Fruit fly (Drosophila melanogaster) whole organism, embryonic: ENCODE measurements around the gene CG12974.

Experiments used
- Awh ChIP-seq: fragments of 200-800 bp; sonication (Bioruptor generic); IDR thresholded peaks from 2 replicates; pipeline ENCODE4, ENCODE4 v1.3.6; 2022; ENCODE audit warnings: missing biosample characterization, missing genetic modification characterization
- CG15269 ChIP-seq: fragments of 200-800 bp; sonication (Bioruptor generic); optimal IDR thresholded peaks from 2 replicates; lab custom pipeline; 2018; ENCODE audit warnings: missing biosample characterization, mild to moderate bottlenecking, missing genetic modification characterization, moderate library complexity
- CG17829 ChIP-seq: fragments of 200-800 bp; optimal IDR thresholded peaks from 2 replicates; lab custom pipeline; 2019; ENCODE audit warnings: missing biosample characterization, mild to moderate bottlenecking, missing genetic modification characterization, moderate library complexity
- CG4404 ChIP-seq: fragments of 200-800 bp; sonication (Bioruptor generic); IDR thresholded peaks from 2 replicates; pipeline ENCODE4 v1.3.6; 2022; ENCODE audit warnings: missing biosample characterization, missing genetic modification characterization
- Dp ChIP-seq: fragments of 200-800 bp; sonication (Bioruptor generic); optimal IDR thresholded peaks from 2 replicates; lab custom pipeline; 2018; ENCODE audit warnings: missing biosample characterization, mild to moderate bottlenecking, missing genetic modification characterization, moderate library complexity
- Hand ChIP-seq: fragments of 200-800 bp; sonication (Bioruptor generic); optimal IDR thresholded peaks from 2 replicates; lab custom pipeline; 2017; ENCODE audit warnings: mild to moderate bottlenecking, missing biosample characterization, missing genetic modification reagents, missing genetic modification characterization
- Spps ChIP-seq: fragments of 200-800 bp; sonication (Bioruptor generic); optimal IDR thresholded peaks from 2 replicates; lab custom pipeline; 2018; ENCODE audit warnings: missing biosample characterization, mild to moderate bottlenecking, missing genetic modification characterization
- dan ChIP-seq: fragments of 200-800 bp; sonication (Bioruptor generic); IDR thresholded peaks from 2 replicates; pipeline ENCODE4 v1.3.6; 2022; ENCODE audit warnings: missing biosample characterization, missing genetic modification characterization
- hkb ChIP-seq, 2 experiments: fragments of 200-800 bp in 1 of 2; fragments of >200 bp in 1 of 2; sonication (Bioruptor generic) in 1 of 2; IDR thresholded peaks in 1 of 2; optimal IDR thresholded peaks in 1 of 2; 2 replicates each; pipeline versions ENCODE4 v1.3.6 to Lab custom; 2017 to 2022; ENCODE audit warnings: missing biosample characterization in 1 of 2, missing genetic modification characterization in 1 of 2
- slp2 ChIP-seq: fragments of 200-800 bp; sonication (Bioruptor generic); optimal IDR thresholded peaks from 2 replicates; lab custom pipeline; 2016; ENCODE audit warnings: missing biosample characterization, missing genetic modification characterization
- tin ChIP-seq: fragments of 200-800 bp; sonication (Bioruptor generic); optimal IDR thresholded peaks from 3 replicates; lab custom pipeline; 2016; ENCODE audit warnings: missing biosample characterization, missing genetic modification characterization
- vvl ChIP-seq: fragments of 200-800 bp; sonication (Bioruptor generic); IDR thresholded peaks from 2 replicates; pipeline ENCODE4 v1.3.6; 2022; ENCODE audit warnings: missing biosample characterization, missing genetic modification characterization

- TF ChIP-seq hkb (optimal IDR thresholded peaks at IDR 0.05; lab: Kevin White, UChicago) (no peak), hkb (GFP tag; IDR thresholded peaks at IDR 0.05; lab: Robert Waterston, UW) (no peak), CG4404 (no peak), CG15269 (tag; lab: Kevin White, UChicago) (no peak), dan (GFP tag; lab: Robert Waterston, UW) (no peak), Awh (peak; percentile 62; the same call in 1 of the 2 replicates), tin (no peak), Spps (no peak), Dp (no peak), vvl (GFP tag; lab: Robert Waterston, UW) (no peak), CG17829 (tag; lab: Kevin White, UChicago) (no peak), Hand (no peak), slp2 (GFP tag; lab: Kevin White, UChicago) (no peak)
Observed at dm6 chr3L:21256062-21257023, 29.4 kb downstream of the CG12974 start.
